Worm (Caenorhabditis elegans): ENCODE results near the gene exh-1.

DNA sequence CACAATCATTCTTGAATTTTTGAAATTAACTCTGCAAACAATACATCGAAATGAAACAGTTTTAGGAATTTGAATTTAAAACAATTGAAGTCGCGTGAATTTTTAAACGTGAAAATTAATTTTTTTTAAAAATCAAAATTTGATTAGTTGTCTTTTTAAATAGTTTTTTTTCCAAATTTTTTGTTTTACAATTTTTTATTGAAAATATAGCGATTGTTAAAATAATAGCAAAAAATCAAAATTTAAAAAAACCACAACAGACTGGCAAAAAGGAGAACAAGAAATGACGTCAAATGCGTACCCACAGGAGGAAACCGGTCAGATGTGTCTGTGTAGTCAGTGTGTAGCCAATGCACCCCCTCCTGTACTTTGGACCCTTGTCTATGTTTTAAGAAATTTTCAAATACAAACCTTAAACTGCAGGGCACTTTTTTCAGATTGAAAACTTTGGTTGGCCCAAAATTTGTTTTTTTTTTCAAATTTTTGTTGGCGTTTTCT, 40.0 kb downstream of the exh-1 start, which contains the start of the genes Y73C8B.1 and Y73C8B.5:
- TF ChIP-seq grh-1 (GFP tag; IDR thresholded peaks at IDR 0.05) = peak; percentile 61
- no peak for TF ChIP-seq ama-1 (optimal IDR thresholded peaks at IDR 0.05)
- no peak for TF ChIP-seq ztf-11 (tag; optimal IDR thresholded peaks at IDR 0.05)
- no peak for TF ChIP-seq aly-2 (tag; optimal IDR thresholded peaks at IDR 0.05)
- no peak for TF ChIP-seq egl-27 (tag; optimal IDR thresholded peaks at IDR 0.05)
- TF ChIP-seq snpc-4 (tag; optimal IDR thresholded peaks at IDR 0.05) = no peak
- no peak for TF ChIP-seq lsy-2 (tag; optimal IDR thresholded peaks at IDR 0.05)
- TF ChIP-seq dpl-1 (GFP tag; optimal IDR thresholded peaks at IDR 0.05) = no peak
- TF ChIP-seq nhr-71 (tag; optimal IDR thresholded peaks at IDR 0.05) = peak; percentile 29
- no peak for TF ChIP-seq nhr-28 (tag; optimal IDR thresholded peaks at IDR 0.05)
- peak; percentile 42 for TF ChIP-seq nhr-11 (tag; optimal IDR thresholded peaks at IDR 0.05)
- TF ChIP-seq unc-62 (GFP tag; optimal IDR thresholded peaks at IDR 0.05) = no peak
